Worm (Caenorhabditis elegans): Measurements from ENCODE around the gene F38B6.3.

Gene F38B6.3

ce11 chrX:6654139-6654538 is 39.3 kb upstream of the F38B6.3 start:
- TF ChIP-seq npax-4 (tag; optimal IDR thresholded peaks at IDR 0.05) (no peak), hlh-8 (tag; optimal IDR thresholded peaks at IDR 0.05) (no peak), C08G9.2 (tag; optimal IDR thresholded peaks at IDR 0.05) (no peak), ceh-19 (GFP tag; optimal IDR thresholded peaks at IDR 0.05) (no peak), zip-5 (tag; optimal IDR thresholded peaks at IDR 0.05) (no peak), pag-3 (tag; optimal IDR thresholded peaks at IDR 0.05; ENCODE audit: borderline replicate concordance) (no peak), ceh-22 (tag; optimal IDR thresholded peaks at IDR 0.05) (no peak), unc-3 (GFP tag; conservative IDR thresholded peaks at IDR 0.05) (no peak), unc-3 (tag; optimal IDR thresholded peaks at IDR 0.05) (no peak), rnt-1 (tag; optimal IDR thresholded peaks at IDR 0.05) (no peak), K02D7.2 (tag; optimal IDR thresholded peaks at IDR 0.05) (no peak), ref-2 (tag; optimal IDR thresholded peaks at IDR 0.05) (no peak), sox-2 (GFP tag; IDR thresholded peaks at IDR 0.05) (no peak), ama-1 (optimal IDR thresholded peaks at IDR 0.05) (no peak)

ce11 chrX:6655163-6655562 is 38.3 kb upstream of the F38B6.3 start, which contains the start of gene nhr-173:
TSS of gene nhr-173 (plus strand) at chrX:6655528.
- TF ChIP-seq ceh-48 (tag; optimal IDR thresholded peaks at IDR 0.05) (no peak), hlh-15 (tag; optimal IDR thresholded peaks at IDR 0.05) (no peak), hlh-6 (tag; optimal IDR thresholded peaks at IDR 0.05) (no peak), hlh-13 (GFP tag; optimal IDR thresholded peaks at IDR 0.05) (no peak), pqm-1 (tag; optimal IDR thresholded peaks at IDR 0.05) (no peak), unc-86 (tag; optimal IDR thresholded peaks at IDR 0.05) (no peak)

ce11 chrX:6656251-6656650 is 37.2 kb upstream of the F38B6.3 start:
- no peak for TF ChIP-seq pros-1 (tag; optimal IDR thresholded peaks at IDR 0.05)
- TF ChIP-seq F13H6.1 (tag; optimal IDR thresholded peaks at IDR 0.05) = no peak
- TF ChIP-seq nhr-11 (tag; optimal IDR thresholded peaks at IDR 0.05) = no peak
- no peak for TF ChIP-seq C08G9.2 (tag; optimal IDR thresholded peaks at IDR 0.05)
- TF ChIP-seq pax-1 (tag; optimal IDR thresholded peaks at IDR 0.05) = no peak
- no peak for TF ChIP-seq ets-4 (tag; optimal IDR thresholded peaks at IDR 0.05)
- no peak for TF ChIP-seq ceh-6 (GFP tag; optimal IDR thresholded peaks at IDR 0.05)
- TF ChIP-seq ceh-48 (tag; optimal IDR thresholded peaks at IDR 0.05) = no peak
- TF ChIP-seq pqm-1 (tag; optimal IDR thresholded peaks at IDR 0.05) = no peak
- no peak for TF ChIP-seq elt-4 (tag; optimal IDR thresholded peaks at IDR 0.05)
- TF ChIP-seq T23F11.4 (GFP tag; optimal IDR thresholded peaks at IDR 0.05) = no peak
- TF ChIP-seq tbx-2 (tag; optimal IDR thresholded peaks at IDR 0.05) = no peak
- no peak for TF ChIP-seq odd-2 (tag; optimal IDR thresholded peaks at IDR 0.05)
- TF ChIP-seq unc-86 (tag; optimal IDR thresholded peaks at IDR 0.05) = no peak
- no peak for TF ChIP-seq ceh-30 (tag; optimal IDR thresholded peaks at IDR 0.05)
- no peak for TF ChIP-seq sdc-2 (tag; optimal IDR thresholded peaks at IDR 0.05)
- no peak for TF ChIP-seq pha-4 (tag; optimal IDR thresholded peaks at IDR 0.05)

- TF ChIP-seq gmeb-2 (tag; optimal IDR thresholded peaks at IDR 0.05) (no peak), sox-2 (GFP tag; IDR thresholded peaks at IDR 0.05) (no peak), syd-9 (tag; optimal IDR thresholded peaks at IDR 0.05) (no peak), unc-86 (tag; optimal IDR thresholded peaks at IDR 0.05) (no peak), pqm-1 (tag; optimal IDR thresholded peaks at IDR 0.05) (no peak), unc-3 (GFP tag; conservative IDR thresholded peaks at IDR 0.05) (no peak), unc-3 (tag; optimal IDR thresholded peaks at IDR 0.05) (no peak), elt-4 (tag; optimal IDR thresholded peaks at IDR 0.05) (no peak), fkh-10 (GFP tag; optimal IDR thresholded peaks at IDR 0.05) (no peak), ceh-31 (tag; optimal IDR thresholded peaks at IDR 0.05) (no peak), ets-4 (tag; optimal IDR thresholded peaks at IDR 0.05) (no peak)
These were observed 36.7 kb upstream of the F38B6.3 start for ce11 chrX:6656770-6657169.

ce11 chrX:6662267-6662666 is 31.2 kb upstream of the F38B6.3 start:
- no peak for TF ChIP-seq unc-42 (tag; optimal IDR thresholded peaks at IDR 0.05)
- no peak for TF ChIP-seq tbx-7 (tag; optimal IDR thresholded peaks at IDR 0.05)
- no peak for TF ChIP-seq lim-6 (tag; optimal IDR thresholded peaks at IDR 0.05)
- no peak for TF ChIP-seq pros-1 (tag; optimal IDR thresholded peaks at IDR 0.05)
- TF ChIP-seq rnt-1 (tag; optimal IDR thresholded peaks at IDR 0.05) = no peak
- TF ChIP-seq nhr-232 (tag; optimal IDR thresholded peaks at IDR 0.05) = no peak
- no peak for TF ChIP-seq pag-3 (tag; optimal IDR thresholded peaks at IDR 0.05; ENCODE audit: borderline replicate concordance)
- TF ChIP-seq C08G9.2 (tag; optimal IDR thresholded peaks at IDR 0.05) = no peak
- TF ChIP-seq ceh-34 (tag; optimal IDR thresholded peaks at IDR 0.05) = no peak

All from whole organism, late embryonic.